Worm (Caenorhabditis elegans) whole organism, mixed stage, embryonic: ENCODE measurements around the gene ztf-8.

Source experiments
- blmp-1 ChIP-seq: fragments of 150-350 bp; optimal IDR thresholded peaks from 2 replicates; lab custom pipeline; 2014; ENCODE audit warnings: missing biosample characterization, missing genetic modification characterization
- ceh-43 ChIP-seq: fragments of 200-800 bp; sonication (Bioruptor generic); optimal IDR thresholded peaks from 2 replicates; lab custom pipeline; 2018; ENCODE audit warnings: mild to moderate bottlenecking, missing genetic modification characterization, moderate library complexity, missing compliant biosample characterization
- ces-1 ChIP-seq: fragments of 150-350 bp; optimal IDR thresholded peaks from 2 replicates; lab custom pipeline; 2014; ENCODE audit warnings: missing biosample characterization, missing genetic modification reagents, missing genetic modification characterization
- flh-1 ChIP-seq: fragments of 200-800 bp; sonication (Bioruptor generic); optimal IDR thresholded peaks from 2 replicates; lab custom pipeline; 2018; ENCODE audit warnings: mild to moderate bottlenecking, missing genetic modification characterization, moderate library complexity, missing compliant biosample characterization
- lsy-2 ChIP-seq: fragments of 150-350 bp; optimal IDR thresholded peaks from 2 replicates; lab custom pipeline; 2014; ENCODE audit warnings: missing biosample characterization, missing genetic modification characterization
- mep-1 ChIP-seq: fragments of 150-350 bp; optimal IDR thresholded peaks from 2 replicates; lab custom pipeline; 2017; ENCODE audit warnings: missing biosample characterization, missing genetic modification reagents, missing genetic modification characterization, inconsistent platforms
- nhr-12 ChIP-seq: fragments of 150-350 bp; optimal IDR thresholded peaks from 2 replicates; lab custom pipeline; 2014; ENCODE audit warnings: missing biosample characterization, missing genetic modification characterization
- nhr-2 ChIP-seq: fragments of 150-350 bp; optimal IDR thresholded peaks from 2 replicates; lab custom pipeline; 2014; ENCODE audit warnings: missing biosample characterization, missing genetic modification characterization
- nhr-28 ChIP-seq: fragments of 150-350 bp; optimal IDR thresholded peaks from 2 replicates; lab custom pipeline; 2014; ENCODE audit warnings: missing biosample characterization, missing genetic modification characterization
- nhr-76 ChIP-seq: sonication (generic microtip); optimal IDR thresholded peaks from 2 replicates; lab custom pipeline; 2017; ENCODE audit warnings: missing biosample characterization, missing genetic modification characterization
- pha-4 ChIP-seq: fragments of 150-350 bp; optimal IDR thresholded peaks from 2 replicates; lab custom pipeline; 2018; ENCODE audit warnings: missing biosample characterization, missing genetic modification reagents, missing genetic modification characterization
- snpc-4 ChIP-seq: fragments of 150-350 bp; optimal IDR thresholded peaks from 2 replicates; lab custom pipeline; 2014; ENCODE audit warnings: missing biosample characterization, missing genetic modification characterization
- unc-39 ChIP-seq: fragments of 150-350 bp; optimal IDR thresholded peaks from 2 replicates; lab custom pipeline; 2014; ENCODE audit warnings: missing biosample characterization, missing genetic modification characterization
- unc-62 ChIP-seq: fragments of 150-350 bp; optimal IDR thresholded peaks from 2 replicates; lab custom pipeline; 2014; ENCODE audit warnings: missing biosample characterization, missing genetic modification reagents, missing genetic modification characterization

- no peak for TF ChIP-seq lsy-2 (tag; lab: Kevin White, UChicago)
- TF ChIP-seq nhr-2 (tag; lab: Kevin White, UChicago) = no peak
- TF ChIP-seq ces-1 = no peak
- TF ChIP-seq unc-62 (GFP tag; lab: Kevin White, UChicago) = no peak
- TF ChIP-seq nhr-12 (tag; lab: Kevin White, UChicago) = no peak
- no peak for TF ChIP-seq flh-1
- TF ChIP-seq mep-1 (tag; lab: Kevin White, UChicago) = no peak
- no peak for TF ChIP-seq snpc-4 (tag; lab: Kevin White, UChicago)
- no peak for TF ChIP-seq ceh-43
- no peak for TF ChIP-seq nhr-28 (tag; lab: Kevin White, UChicago)
- TF ChIP-seq blmp-1 = no peak
- no peak for TF ChIP-seq nhr-76 (tag; lab: Kevin White, UChicago)
- TF ChIP-seq pha-4 (tag; lab: Kevin White, UChicago) = no peak
- no peak for TF ChIP-seq unc-39 (tag; lab: Kevin White, UChicago)
Measured at ce11 chrIII:5229511-5230250, 43.6 kb downstream of the ztf-8 start.
